Worm (Caenorhabditis elegans) whole organism, young adult: ENCODE results near the gene gplb-1.

Experiments
- T07F8.4 ChIP-seq: sonication (generic microtip); optimal IDR thresholded peaks from 2 replicates; lab custom pipeline; 2016; ENCODE audit warnings: mild to moderate bottlenecking, missing genetic modification characterization, moderate library complexity, missing compliant biosample characterization
- lag-1 ChIP-seq: fragments of 200-800 bp; sonication (Bioruptor generic); IDR thresholded peaks from 2 replicates; pipeline ENCODE4 v1.3.6; 2022; ENCODE audit warnings: missing genetic modification reagents, missing genetic modification characterization, missing compliant biosample characterization

DNA sequence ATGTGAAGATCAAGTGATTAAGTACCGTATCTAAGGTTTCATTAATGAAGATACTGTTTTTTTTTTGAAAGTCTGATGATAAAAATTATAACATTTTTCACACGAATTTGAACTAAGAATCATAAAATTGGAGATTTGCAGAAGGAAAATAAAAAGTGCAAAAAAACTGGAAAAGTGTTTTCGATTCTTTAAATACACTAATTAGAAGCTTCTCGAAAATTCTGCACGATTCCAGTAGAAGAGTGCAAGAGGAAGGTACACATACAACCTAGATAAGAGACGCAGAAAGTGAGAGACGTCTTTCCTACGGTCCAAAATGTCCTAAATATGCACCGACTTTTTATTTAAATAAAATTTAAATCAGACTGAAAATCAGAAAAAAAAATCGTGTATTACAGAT is 44.8 kb downstream of the gplb-1 start:
- TF ChIP-seq T07F8.4 (tag; lab: Kevin White, UChicago) (no peak), lag-1 (GFP tag; lab: Robert Waterston, UW) (no peak)
